Worm (Caenorhabditis elegans): ENCODE data around the gene C47E8.9.

DNA sequence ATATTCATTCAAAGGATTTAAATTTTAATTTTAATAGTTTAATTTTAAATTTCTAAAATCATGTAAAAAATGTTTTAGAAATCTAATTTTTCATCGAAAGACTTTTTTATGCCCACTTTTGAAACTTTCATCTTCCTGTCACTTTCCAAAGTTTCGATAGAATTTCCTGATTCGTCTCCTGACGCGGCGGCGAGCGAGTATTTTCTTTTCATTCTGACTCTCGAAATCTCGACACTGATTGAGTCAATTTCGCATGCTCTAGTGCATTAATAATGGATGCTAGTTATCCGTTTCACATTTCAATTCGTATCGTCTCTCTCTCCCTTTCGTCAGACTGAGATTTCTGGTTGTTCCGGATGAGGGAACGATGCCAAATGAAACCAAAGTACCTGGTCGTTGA, 14.3 kb upstream of the C47E8.9 start:
- TF ChIP-seq ama-1 (optimal IDR thresholded peaks at IDR 0.05) = no peak
- no peak for TF ChIP-seq unc-62 (GFP tag; optimal IDR thresholded peaks at IDR 0.05 in 1 of 2)
- no peak for TF ChIP-seq unc-62 (tag; optimal IDR thresholded peaks at IDR 0.05)
- TF ChIP-seq lsy-2 (tag; optimal IDR thresholded peaks at IDR 0.05) = no peak

All from whole organism, L4 larva.